Fruit fly (Drosophila melanogaster): ENCODE measurements around the gene Cog4.

dm6 chr2L:10500309-10500974 lies 12.0 kb upstream of the Cog4 start:
- TF ChIP-seq dsx (GFP tag; optimal IDR thresholded peaks at IDR 0.05; ENCODE audit: poor library complexity, severe bottlenecking) = no peak
- no peak for TF ChIP-seq eg (GFP tag; IDR thresholded peaks at IDR 0.05)
- no peak for TF ChIP-seq ss (GFP tag; optimal IDR thresholded peaks at IDR 0.05)
- TF ChIP-seq vri (GFP tag; optimal IDR thresholded peaks at IDR 0.05) = peak; percentile 87
- TF ChIP-seq CG6854 (GFP tag; optimal IDR thresholded peaks at IDR 0.05) = no peak
- no peak for TF ChIP-seq lz (GFP tag; optimal IDR thresholded peaks at IDR 0.05)
- no peak for TF ChIP-seq svp (GFP tag)
- no peak for TF ChIP-seq cyc (GFP tag; optimal IDR thresholded peaks at IDR 0.05)
- TF ChIP-seq Blimp-1 (GFP tag; optimal IDR thresholded peaks at IDR 0.05) = no peak
- TF ChIP-seq CG8119 (GFP tag; IDR thresholded peaks at IDR 0.05) = no peak
- no peak for TF ChIP-seq Sox14 (GFP tag; optimal IDR thresholded peaks at IDR 0.05)
- TF ChIP-seq pdm3 (GFP tag; optimal IDR thresholded peaks at IDR 0.05) = no peak
- TF ChIP-seq CG8319 (GFP tag; optimal IDR thresholded peaks at IDR 0.05) = no peak
- no peak for TF ChIP-seq CG10669 (GFP tag; optimal IDR thresholded peaks at IDR 0.05)

Data from whole organism, prepupa.